Worm (Caenorhabditis elegans) whole organism, young adult: ENCODE results near the gene rpn-1.

Experiments used
- B0261.1 ChIP-seq: sonication (generic microtip); optimal IDR thresholded peaks from 2 replicates; lab custom pipeline; 2016; ENCODE audit warnings: mild to moderate bottlenecking, missing genetic modification characterization, moderate library complexity, missing compliant biosample characterization
- F37B4.10 ChIP-seq: fragments of 200-800 bp; sonication (Bioruptor generic); IDR thresholded peaks from 2 replicates; pipeline ENCODE4 v1.3.6; 2022; ENCODE audit warnings: missing genetic modification characterization, missing compliant biosample characterization
- hlh-26 ChIP-seq: fragments of 200-800 bp; sonication (Bioruptor generic); conservative IDR thresholded peaks from 2 replicates; pipeline ENCODE4 v1.3.6; 2022; ENCODE audit warnings: missing genetic modification reagents, missing genetic modification characterization, missing compliant biosample characterization
- madf-3 ChIP-seq: fragments of 200-800 bp; sonication (Bioruptor generic); IDR thresholded peaks from 2 replicates; pipeline ENCODE4 v1.3.6; 2022; ENCODE audit warnings: missing genetic modification reagents, missing genetic modification characterization, missing compliant biosample characterization
- nhr-179 ChIP-seq: sonication (generic microtip); optimal IDR thresholded peaks from 2 replicates; lab custom pipeline; 2016; ENCODE audit warnings: mild to moderate bottlenecking, missing genetic modification characterization, missing compliant biosample characterization
- pha-4 ChIP-seq: fragments of 150-350 bp; sonication (generic microtip); optimal IDR thresholded peaks from 2 replicates; lab custom pipeline; 2014; ENCODE audit warnings: missing biosample characterization, missing genetic modification reagents, missing genetic modification characterization
- snpc-4 ChIP-seq, 5 experiments: fragments of 150-350 bp in 1 of 5; sonication (generic microtip) in 4 of 5; optimal IDR thresholded peaks; 2 replicates each; lab custom pipeline; 2014 to 2018; ENCODE audit warnings: missing genetic modification characterization in 5 of 5, missing biosample characterization in 3 of 5, antibody characterized with exemption in 2 of 5, mild to moderate bottlenecking in 2 of 5, missing compliant biosample characterization in 2 of 5, missing genotype in 2 of 5, moderate library complexity in 2 of 5, missing genetic modification reagents in 1 of 5

- TF ChIP-seq F37B4.10 (no peak), hlh-26 (GFP tag; lab: Robert Waterston, UW) (no peak), nhr-179 (tag; lab: Kevin White, UChicago) (no peak), madf-3 (GFP tag; lab: Robert Waterston, UW) (no peak), pha-4 (tag; lab: Kevin White, UChicago) (no peak), snpc-4 (GFP tag; optimal IDR thresholded peaks at IDR 0.05; lab: Kevin White, UChicago) (no peak), snpc-4 (tag; optimal IDR thresholded peaks at IDR 0.05; lab: Kevin White, UChicago) (no peak), B0261.1 (tag; lab: Kevin White, UChicago) (no peak)
These were observed 31.4 kb upstream of the rpn-1 start for ce11 chrIV:6941101-6941500.
